Worm (Caenorhabditis elegans) whole organism, early embryonic: ENCODE data around the gene K09H11.9.

Experiments
- B0310.2 ChIP-seq: sonication (generic microtip); optimal IDR thresholded peaks from 2 replicates; lab custom pipeline; 2016; ENCODE audit warnings: mild to moderate bottlenecking, missing genetic modification characterization, missing compliant biosample characterization
- aly-1 ChIP-seq: sonication (generic microtip); optimal IDR thresholded peaks from 2 replicates; lab custom pipeline; 2016; ENCODE audit warnings: missing genetic modification characterization, missing compliant biosample characterization
- ama-1 ChIP-seq: fragments of 150-350 bp; optimal IDR thresholded peaks from 2 replicates; lab custom pipeline; 2014
- ceh-13 ChIP-seq: fragments of 200-800 bp; sonication (Bioruptor generic); optimal IDR thresholded peaks from 2 replicates; lab custom pipeline; 2018; ENCODE audit warnings: mild to moderate bottlenecking, missing genetic modification characterization, missing compliant biosample characterization
- hmbx-1 ChIP-seq: sonication (generic microtip); optimal IDR thresholded peaks from 2 replicates; lab custom pipeline; 2016; ENCODE audit warnings: mild to moderate bottlenecking, missing genetic modification characterization, missing compliant biosample characterization
- hmg-4 ChIP-seq: fragments of 200-800 bp; sonication (Bioruptor generic); optimal IDR thresholded peaks from 2 replicates; lab custom pipeline; 2018; ENCODE audit warnings: mild to moderate bottlenecking, missing genetic modification characterization, missing compliant biosample characterization
- hnd-1 ChIP-seq: sonication (generic microtip); optimal IDR thresholded peaks from 2 replicates; lab custom pipeline; 2016; ENCODE audit warnings: missing genetic modification characterization, missing compliant biosample characterization
- pes-1 ChIP-seq: fragments of 200-800 bp; sonication (Bioruptor generic); IDR thresholded peaks from 2 replicates; pipeline ENCODE4 v1.3.6; 2022; ENCODE audit warnings: missing genetic modification reagents, missing genetic modification characterization, missing compliant biosample characterization
- scrt-1 ChIP-seq: fragments of 200-800 bp; sonication (Bioruptor generic); IDR thresholded peaks from 2 replicates; pipeline ENCODE4 v1.3.6; 2022; ENCODE audit warnings: missing genetic modification characterization, missing compliant biosample characterization
- sea-1 ChIP-seq: fragments of 200-800 bp; sonication (Bioruptor generic); conservative IDR thresholded peaks from 2 replicates; pipeline ENCODE4 v1.3.6; 2022; ENCODE audit warnings: missing genetic modification characterization, missing compliant biosample characterization
- tbx-11 ChIP-seq: fragments of 200-800 bp; sonication (Bioruptor generic); IDR thresholded peaks from 2 replicates; pipeline ENCODE4 v1.3.6; 2022; ENCODE audit warnings: missing genetic modification characterization, missing compliant biosample characterization
- tbx-37 ChIP-seq: fragments of 200-800 bp; sonication (Bioruptor generic); conservative IDR thresholded peaks from 2 replicates; pipeline ENCODE4 v1.3.6; 2022; ENCODE audit warnings: missing genetic modification reagents, missing genetic modification characterization, missing compliant biosample characterization

ce11 chrV:5677947-5678346 lies 38.5 kb downstream of the K09H11.9 start:
- TF ChIP-seq ceh-13 (GFP tag; lab: Kevin White, UChicago) (no peak), tbx-11 (GFP tag; lab: Robert Waterston, UW) (no peak), ama-1 (lab: Kevin White, UChicago) (no peak), scrt-1 (GFP tag; lab: Robert Waterston, UW) (no peak), pes-1 (GFP tag; lab: Robert Waterston, UW) (no peak), B0310.2 (tag; lab: Kevin White, UChicago) (no peak), tbx-37 (GFP tag; lab: Robert Waterston, UW) (no peak), hnd-1 (tag; lab: Kevin White, UChicago) (no peak), hmbx-1 (tag; lab: Kevin White, UChicago) (no peak), sea-1 (GFP tag; lab: Robert Waterston, UW) (no peak), aly-1 (no peak), hmg-4 (no peak)
